Worm (Caenorhabditis elegans): ENCODE measurements around the gene F56D5.9.

- no peak for TF ChIP-seq elt-3 (tag; optimal IDR thresholded peaks at IDR 0.05)
- no peak for TF ChIP-seq nhr-12 (tag; optimal IDR thresholded peaks at IDR 0.05)
- TF ChIP-seq tbx-8 (GFP tag; optimal IDR thresholded peaks at IDR 0.05) = no peak
- TF ChIP-seq nhr-2 (tag; optimal IDR thresholded peaks at IDR 0.05) = no peak
- TF ChIP-seq unc-62 (GFP tag; optimal IDR thresholded peaks at IDR 0.05) = no peak
- no peak for TF ChIP-seq mab-5 (tag; optimal IDR thresholded peaks at IDR 0.05)
- no peak for TF ChIP-seq ces-1 (GFP tag; optimal IDR thresholded peaks at IDR 0.05)
- no peak for TF ChIP-seq ztf-11 (tag; optimal IDR thresholded peaks at IDR 0.05)
- TF ChIP-seq unc-39 (tag; optimal IDR thresholded peaks at IDR 0.05) = no peak
- peak; percentile 80 for TF ChIP-seq elt-1 (tag; optimal IDR thresholded peaks at IDR 0.05; ENCODE audit: borderline replicate concordance, insufficient read depth)
Observed at ce11 chrIV:9442106-9442532, 19.8 kb upstream of the F56D5.9 start.
